Fruit fly (Drosophila melanogaster) whole organism, prepupa: ENCODE data around the gene CG18418.

Experiments
- CG10631 ChIP-seq: fragments of 200-800 bp; sonication (Bioruptor generic); optimal IDR thresholded peaks from 2 replicates; lab custom pipeline; 2016; ENCODE audit warnings: missing biosample characterization, missing genetic modification characterization
- CG10669 ChIP-seq: fragments of 200-800 bp; sonication (Bioruptor generic); optimal IDR thresholded peaks from 3 replicates; lab custom pipeline; 2018; ENCODE audit warnings: missing biosample characterization, mild to moderate bottlenecking, missing genetic modification characterization, moderate library complexity
- CG11294 ChIP-seq: fragments of 200-800 bp; sonication (Bioruptor generic); IDR thresholded peaks from 2 replicates; pipeline ENCODE4 v1.3.6; 2022; ENCODE audit warnings: missing biosample characterization, missing genetic modification characterization
- CG11762 ChIP-seq: fragments of 200-800 bp; sonication (Bioruptor generic); optimal IDR thresholded peaks from 3 replicates; lab custom pipeline; 2016; ENCODE audit warnings: missing biosample characterization, missing genetic modification characterization; ENCODE audit not compliant: insufficient read depth
- CG15336 ChIP-seq: fragments of 200-800 bp; sonication (Bioruptor generic); IDR thresholded peaks from 2 replicates; pipeline ENCODE4 v1.3.6; 2022; ENCODE audit warnings: missing biosample characterization, missing genetic modification characterization
- CG16779 ChIP-seq: fragments of 200-800 bp; sonication (Bioruptor generic); optimal IDR thresholded peaks from 3 replicates; lab custom pipeline; 2017; ENCODE audit warnings: missing biosample characterization, mild to moderate bottlenecking, missing genetic modification characterization
- CG3032 ChIP-seq: fragments of 200-800 bp; optimal IDR thresholded peaks from 2 replicates; lab custom pipeline; 2019; ENCODE audit warnings: missing biosample characterization, mild to moderate bottlenecking, missing genetic modification characterization, moderate library complexity
- CG6276 ChIP-seq: fragments of 200-800 bp; sonication (Bioruptor generic); optimal IDR thresholded peaks from 2 replicates; lab custom pipeline; 2017; ENCODE audit warnings: missing biosample characterization, mild to moderate bottlenecking, missing genetic modification characterization
- CG7368 ChIP-seq: fragments of 200-800 bp; sonication (Bioruptor generic); optimal IDR thresholded peaks from 3 replicates; lab custom pipeline; 2016; ENCODE audit warnings: missing biosample characterization, missing genetic modification characterization
- CG8119 ChIP-seq: fragments of 200-800 bp; sonication (Bioruptor generic); IDR thresholded peaks from 3 replicates; pipeline ENCODE4 v1.3.6; 2022; ENCODE audit warnings: missing biosample characterization, missing genetic modification characterization
- Eip78C ChIP-seq: fragments of 200-800 bp; sonication (Bioruptor generic); peaks from one replicate; lab custom pipeline; 2016; ENCODE audit warnings: missing biosample characterization, missing genetic modification characterization
- Eip93F ChIP-seq: fragments of 200-800 bp; sonication (Bioruptor generic); optimal IDR thresholded peaks from 2 replicates; lab custom pipeline; 2016; ENCODE audit warnings: missing biosample characterization, mild to moderate bottlenecking, missing genetic modification characterization
- Ets21C ChIP-seq: fragments of 200-800 bp; sonication (Bioruptor generic); optimal IDR thresholded peaks from 3 replicates; lab custom pipeline; 2016; ENCODE audit warnings: missing biosample characterization, missing genetic modification characterization
- Ets96B ChIP-seq: fragments of 200-800 bp; optimal IDR thresholded peaks from 2 replicates; lab custom pipeline; 2019; ENCODE audit warnings: missing biosample characterization, mild to moderate bottlenecking, missing genetic modification characterization, moderate library complexity
- Hr38 ChIP-seq: sonication (Bioruptor generic); optimal IDR thresholded peaks from 2 replicates; lab custom pipeline; 2016; ENCODE audit warnings: missing biosample characterization, missing genetic modification characterization
- Hr39 ChIP-seq: fragments of 200-800 bp; sonication (Bioruptor generic); optimal IDR thresholded peaks from 2 replicates; lab custom pipeline; 2016; ENCODE audit warnings: missing biosample characterization, missing genetic modification characterization
- Lpt ChIP-seq: fragments of 200-800 bp; sonication (Bioruptor generic); optimal IDR thresholded peaks from 3 replicates; lab custom pipeline; 2016; ENCODE audit warnings: missing biosample characterization, missing genetic modification characterization
- Met ChIP-seq: fragments of 200-800 bp; sonication (Bioruptor generic); optimal IDR thresholded peaks from 3 replicates; lab custom pipeline; 2016; ENCODE audit warnings: missing biosample characterization, missing genetic modification characterization
- acj6 ChIP-seq: fragments of 200-800 bp; sonication (Bioruptor generic); optimal IDR thresholded peaks from 3 replicates; lab custom pipeline; 2016; ENCODE audit warnings: missing biosample characterization, missing genetic modification characterization
- dac ChIP-seq: fragments of 200-800 bp; sonication (Bioruptor generic); optimal IDR thresholded peaks from 2 replicates; lab custom pipeline; 2017; ENCODE audit warnings: missing biosample characterization, mild to moderate bottlenecking, missing genetic modification characterization
- esn ChIP-seq: fragments of 200-800 bp; sonication (Bioruptor generic); optimal IDR thresholded peaks from 2 replicates; lab custom pipeline; 2016; ENCODE audit warnings: missing biosample characterization, mild to moderate bottlenecking, missing genetic modification characterization, moderate library complexity
- fd59A ChIP-seq: fragments of 200-800 bp; sonication (Bioruptor generic); optimal IDR thresholded peaks from 2 replicates; lab custom pipeline; 2017; ENCODE audit warnings: missing biosample characterization, mild to moderate bottlenecking, missing genetic modification characterization, missing genetic modification reagents
- net ChIP-seq: fragments of 200-800 bp; sonication (Bioruptor generic); optimal IDR thresholded peaks from 3 replicates; lab custom pipeline; 2016; ENCODE audit warnings: missing biosample characterization, missing genetic modification characterization
- pdm3 ChIP-seq: fragments of 200-800 bp; sonication (Bioruptor generic); optimal IDR thresholded peaks from 3 replicates; lab custom pipeline; 2016; ENCODE audit warnings: missing biosample characterization, missing genetic modification characterization

CG18418 gene

DNA sequence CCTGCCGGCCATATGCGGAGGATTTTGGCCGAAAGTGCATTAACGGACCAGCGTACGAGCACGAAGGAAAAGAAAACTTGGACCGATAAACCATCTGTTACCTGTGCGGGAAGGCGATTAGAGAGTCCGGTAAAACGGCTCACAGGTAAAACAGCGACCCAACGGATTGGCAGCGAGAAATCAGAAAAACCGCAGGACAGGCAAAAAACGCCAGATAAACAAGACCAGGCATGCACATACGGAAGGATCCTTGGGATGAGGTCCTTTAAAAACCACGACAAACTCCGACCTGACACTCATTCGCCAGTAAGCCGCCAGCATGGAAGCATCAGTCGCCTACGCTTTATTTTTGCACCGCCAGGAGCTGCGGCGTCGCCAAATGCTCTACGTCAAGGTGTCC lies 12.3 kb downstream of the CG18418 start, which contains the start of gene CG34266:
TSS of gene CG34266 (plus strand) at position 301 of the 400 bp plus-strand sequence.
- no peak for TF ChIP-seq Eip93F (GFP tag; lab: Kevin White, UChicago)

DNA sequence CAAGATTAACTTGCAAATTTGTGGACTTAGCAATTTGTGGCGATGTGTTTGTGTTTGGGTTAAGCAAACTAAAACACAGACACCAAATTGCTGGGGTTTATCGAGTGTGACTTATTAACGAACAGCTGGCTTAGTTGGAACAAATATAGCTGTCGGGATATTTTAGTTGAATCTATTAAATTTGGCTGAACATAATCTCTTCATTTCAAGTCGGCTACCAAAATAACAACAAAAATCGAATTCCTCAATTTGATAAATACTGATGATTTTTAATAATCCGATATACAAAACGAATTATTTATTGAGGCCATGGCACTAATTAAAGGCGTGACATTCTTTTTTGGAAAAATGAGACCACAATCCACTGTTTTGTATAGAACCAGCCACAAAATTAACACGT lies 22.6 kb downstream of the CG18418 start, which contains the start of gene CG32236:
TSS of gene CG32236 (minus strand) at position 101 of the 400 bp plus-strand sequence.
- no peak for TF ChIP-seq net (GFP tag; lab: Kevin White, UChicago)
- TF ChIP-seq CG6276: no peak
- no peak for TF ChIP-seq Lpt
- TF ChIP-seq pdm3 (GFP tag; lab: Kevin White, UChicago): no peak
- TF ChIP-seq CG10631 (GFP tag; lab: Kevin White, UChicago): no peak
- no peak for TF ChIP-seq Hr39 (GFP tag; lab: Kevin White, UChicago)
- no peak for TF ChIP-seq Eip93F (GFP tag; lab: Kevin White, UChicago)

DNA sequence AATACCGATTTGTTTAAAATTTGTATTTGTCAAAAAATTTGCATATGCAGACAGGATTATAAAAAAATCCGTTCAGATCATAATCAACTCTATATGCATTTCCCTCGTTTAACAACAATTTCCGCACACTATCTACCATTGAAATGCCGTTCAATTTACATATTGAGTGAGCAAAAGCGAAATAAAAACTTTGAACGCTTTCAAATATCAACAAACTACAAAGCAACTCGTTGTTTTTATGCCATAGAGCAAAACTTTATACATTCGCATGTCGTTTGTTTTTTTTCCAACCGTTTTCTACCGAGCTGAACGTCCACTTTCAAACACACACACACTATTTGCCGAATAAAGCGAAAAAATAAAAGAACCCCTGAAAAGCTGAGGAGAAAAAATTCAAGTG lies 41.9 kb downstream of the CG18418 start, which contains the start of gene TTLL1B:
TSS of gene TTLL1B (plus strand) at position 301 of the 400 bp plus-strand sequence.
- no peak for TF ChIP-seq CG15336 (GFP tag; lab: Robert Waterston, UW)
- TF ChIP-seq CG16779: no peak
- TF ChIP-seq Eip78C (GFP tag; lab: Kevin White, UChicago): no peak
- no peak for TF ChIP-seq Lpt
- no peak for TF ChIP-seq CG11294 (GFP tag; lab: Robert Waterston, UW)
- no peak for TF ChIP-seq dac (GFP tag; lab: Kevin White, UChicago)
- TF ChIP-seq CG8119 (GFP tag; lab: Robert Waterston, UW): no peak
- no peak for TF ChIP-seq acj6 (GFP tag; lab: Kevin White, UChicago)
- no peak for TF ChIP-seq CG7368
- no peak for TF ChIP-seq Ets21C (GFP tag; lab: Kevin White, UChicago)
- no peak for TF ChIP-seq pdm3 (GFP tag; lab: Kevin White, UChicago)
- no peak for TF ChIP-seq esn (GFP tag; lab: Kevin White, UChicago)
- no peak for TF ChIP-seq fd59A (GFP tag; lab: Kevin White, UChicago)
- TF ChIP-seq CG10669: no peak
- TF ChIP-seq CG3032: no peak
- TF ChIP-seq Met (GFP tag; lab: Kevin White, UChicago): no peak
- TF ChIP-seq CG11762 (GFP tag; lab: Kevin White, UChicago): no peak
- no peak for TF ChIP-seq Ets96B (tag; lab: Kevin White, UChicago)
- no peak for TF ChIP-seq Hr38 (GFP tag; lab: Kevin White, UChicago)
